Worm (Caenorhabditis elegans): Measurements from ENCODE around the gene F08G2.4.

DNA sequence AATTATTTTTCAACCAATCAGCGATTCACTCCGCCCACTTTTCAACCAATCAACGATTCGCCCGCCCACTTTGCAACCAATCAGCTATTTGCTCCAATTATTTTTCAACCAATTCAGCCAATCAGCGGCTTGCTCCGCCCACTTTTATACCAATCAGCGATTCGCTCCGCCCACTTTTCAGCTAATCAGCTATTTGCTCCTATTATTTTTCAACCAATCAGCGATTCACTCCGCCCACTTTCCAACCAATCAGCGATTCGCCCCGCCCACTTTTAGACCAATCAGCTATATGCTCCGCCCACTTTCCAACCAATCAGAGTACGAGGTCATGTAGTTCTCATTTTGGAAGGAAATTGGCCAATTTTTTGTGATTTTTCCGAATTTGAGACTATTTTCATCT, 24.9 kb downstream of the F08G2.4 start:
- no peak for TF ChIP-seq T22C8.4 (GFP tag; IDR thresholded peaks at IDR 0.05)
- TF ChIP-seq flt-1 (GFP tag; IDR thresholded peaks at IDR 0.05), result no peak
- no peak for TF ChIP-seq ztf-23 (GFP tag; IDR thresholded peaks at IDR 0.05)
- TF ChIP-seq cog-1 (tag; optimal IDR thresholded peaks at IDR 0.05), result no peak
- TF ChIP-seq tab-1 (GFP tag; IDR thresholded peaks at IDR 0.05), result no peak
